Worm (Caenorhabditis elegans) whole organism, young adult: ENCODE data around the gene B0294.3.
A peak's percentile ranks its signal among the peaks of the same experiment; 100 is the strongest.

Experiments
- C06A6.2 ChIP-seq: fragments of 200-800 bp; sonication (Bioruptor generic); conservative IDR thresholded peaks from 2 replicates; pipeline ENCODE4 v1.3.6; 2022; ENCODE audit warnings: missing genetic modification characterization, missing compliant biosample characterization
- C17E4.6 ChIP-seq: fragments of 200-800 bp; sonication (Bioruptor generic); IDR thresholded peaks from 2 replicates; pipeline ENCODE4 v1.3.6; 2022; ENCODE audit warnings: missing genetic modification reagents, missing genetic modification characterization, missing compliant biosample characterization
- D2030.7 ChIP-seq: fragments of 200-800 bp; sonication (Bioruptor generic); IDR thresholded peaks from 2 replicates; pipeline ENCODE4 v1.3.6; 2022; ENCODE audit warnings: missing genetic modification reagents, missing genetic modification characterization, missing compliant biosample characterization
- F22D6.2 ChIP-seq: sonication (generic microtip); optimal IDR thresholded peaks from 2 replicates; lab custom pipeline; 2016; ENCODE audit warnings: mild to moderate bottlenecking, missing genetic modification characterization, missing compliant biosample characterization
- T07F8.4 ChIP-seq: sonication (generic microtip); optimal IDR thresholded peaks from 2 replicates; lab custom pipeline; 2016; ENCODE audit warnings: mild to moderate bottlenecking, missing genetic modification characterization, moderate library complexity, missing compliant biosample characterization
- T26A5.8 ChIP-seq: sonication (generic microtip); optimal IDR thresholded peaks from 2 replicates; lab custom pipeline; 2016; ENCODE audit warnings: missing genetic modification characterization, missing compliant biosample characterization
- Y53G8AR.9 ChIP-seq: fragments of 200-800 bp; sonication (Bioruptor generic); conservative IDR thresholded peaks from 2 replicates; pipeline ENCODE4 v1.3.6; 2022; ENCODE audit warnings: missing genetic modification reagents, missing genetic modification characterization, missing compliant biosample characterization
- Y56A3A.18 ChIP-seq: fragments of 200-800 bp; sonication (Bioruptor generic); IDR thresholded peaks from 2 replicates; pipeline ENCODE4 v1.3.6; 2022; ENCODE audit warnings: missing genetic modification reagents, missing genetic modification characterization, missing compliant biosample characterization
- Y67H2A.10 ChIP-seq: fragments of 200-800 bp; sonication (Bioruptor generic); conservative IDR thresholded peaks from 2 replicates; pipeline ENCODE4 v1.3.6; 2022; ENCODE audit warnings: missing genetic modification reagents, missing genetic modification characterization, missing compliant biosample characterization
- Y79H2A.3 ChIP-seq: fragments of 200-800 bp; sonication (Bioruptor generic); conservative IDR thresholded peaks from 2 replicates; pipeline ENCODE4 v1.3.6; 2022; ENCODE audit warnings: missing genetic modification reagents, missing genetic modification characterization, missing compliant biosample characterization
- aptf-3 ChIP-seq: fragments of 200-800 bp; sonication (Bioruptor generic); IDR thresholded peaks from 2 replicates; pipeline ENCODE4 v1.3.6; 2022; ENCODE audit warnings: missing genetic modification characterization, missing compliant biosample characterization
- atf-7 ChIP-seq: sonication (generic microtip); optimal IDR thresholded peaks from 2 replicates; lab custom pipeline; 2017; ENCODE audit warnings: mild to moderate bottlenecking, missing genetic modification characterization, missing compliant biosample characterization
- attf-6 ChIP-seq: fragments of 200-800 bp; sonication (Bioruptor generic); IDR thresholded peaks from 2 replicates; pipeline ENCODE4 v1.3.6; 2022; ENCODE audit warnings: missing genetic modification reagents, missing genetic modification characterization, missing compliant biosample characterization
- bed-2 ChIP-seq: fragments of 200-800 bp; sonication (Bioruptor generic); IDR thresholded peaks from 2 replicates; pipeline ENCODE4 v1.3.6; 2022; ENCODE audit warnings: missing genetic modification reagents, missing genetic modification characterization, missing compliant biosample characterization
- chd-7 ChIP-seq: sonication (generic microtip); optimal IDR thresholded peaks from 2 replicates; lab custom pipeline; 2016; ENCODE audit warnings: mild to moderate bottlenecking, missing genetic modification characterization, moderate library complexity, missing compliant biosample characterization
- die-1 ChIP-seq: sonication (generic microtip); optimal IDR thresholded peaks from 2 replicates; lab custom pipeline; 2016; ENCODE audit warnings: missing genotype, mild to moderate bottlenecking, missing genetic modification characterization, missing compliant biosample characterization
- dox-1 ChIP-seq: fragments of 200-800 bp; sonication (Bioruptor generic); IDR thresholded peaks from 2 replicates; pipeline ENCODE4 v1.3.6; 2022; ENCODE audit warnings: missing genetic modification reagents, missing genetic modification characterization, missing compliant biosample characterization
- dpl-1 ChIP-seq: fragments of 150-350 bp; optimal IDR thresholded peaks from 2 replicates; lab custom pipeline; 2014; ENCODE audit warnings: missing biosample characterization, missing genetic modification reagents, missing genetic modification characterization
- egl-18 ChIP-seq: fragments of 200-800 bp; sonication (Bioruptor generic); IDR thresholded peaks from 2 replicates; pipeline ENCODE4 v1.3.6; 2022; ENCODE audit warnings: missing genetic modification reagents, missing genetic modification characterization, missing compliant biosample characterization
- egl-44 ChIP-seq: fragments of 200-800 bp; sonication (Bioruptor generic); IDR thresholded peaks from 2 replicates; pipeline ENCODE4 v1.3.6; 2022; ENCODE audit warnings: missing genetic modification reagents, missing genetic modification characterization, missing compliant biosample characterization
- ekl-4 ChIP-seq: fragments of 200-800 bp; sonication (Bioruptor generic); IDR thresholded peaks from 2 replicates; pipeline ENCODE4 v1.3.6; 2022; ENCODE audit warnings: missing genetic modification reagents, missing genetic modification characterization, missing compliant biosample characterization
- gei-17 ChIP-seq: fragments of 200-800 bp; sonication (Bioruptor generic); optimal IDR thresholded peaks from 2 replicates; lab custom pipeline; 2018; ENCODE audit warnings: mild to moderate bottlenecking, missing genetic modification characterization, missing compliant biosample characterization
- him-1 ChIP-seq: sonication (generic microtip); optimal IDR thresholded peaks from 2 replicates; lab custom pipeline; 2016; ENCODE audit warnings: missing genotype, missing genetic modification reagents, missing genetic modification characterization, missing compliant biosample characterization
- hlh-12 ChIP-seq: sonication (generic microtip); optimal IDR thresholded peaks from 2 replicates; lab custom pipeline; 2016; ENCODE audit warnings: missing genetic modification characterization, missing compliant biosample characterization
- lag-1 ChIP-seq: fragments of 200-800 bp; sonication (Bioruptor generic); IDR thresholded peaks from 2 replicates; pipeline ENCODE4 v1.3.6; 2022; ENCODE audit warnings: missing genetic modification reagents, missing genetic modification characterization, missing compliant biosample characterization
- lin-54 ChIP-seq: fragments of 200-800 bp; sonication (Bioruptor generic); optimal IDR thresholded peaks from 2 replicates; lab custom pipeline; 2018; ENCODE audit warnings: mild to moderate bottlenecking, missing genetic modification characterization, missing compliant biosample characterization
- lir-1 ChIP-seq: fragments of 200-800 bp; sonication (Bioruptor generic); conservative IDR thresholded peaks from 2 replicates; pipeline ENCODE4 v1.3.6; 2022; ENCODE audit warnings: missing genetic modification reagents, missing genetic modification characterization, missing compliant biosample characterization
- madf-3 ChIP-seq: fragments of 200-800 bp; sonication (Bioruptor generic); IDR thresholded peaks from 2 replicates; pipeline ENCODE4 v1.3.6; 2022; ENCODE audit warnings: missing genetic modification reagents, missing genetic modification characterization, missing compliant biosample characterization
- madf-6 ChIP-seq: fragments of 200-800 bp; sonication (Bioruptor generic); IDR thresholded peaks from 2 replicates; pipeline ENCODE4 v1.3.6; 2022; ENCODE audit warnings: missing genetic modification reagents, missing genetic modification characterization, missing compliant biosample characterization
- madf-8 ChIP-seq: fragments of 200-800 bp; sonication (Bioruptor generic); conservative IDR thresholded peaks from 2 replicates; pipeline ENCODE4 v1.3.6; 2022; ENCODE audit warnings: missing genetic modification reagents, missing genetic modification characterization, missing compliant biosample characterization
- mes-4 ChIP-seq: sonication (generic microtip); optimal IDR thresholded peaks from 2 replicates; lab custom pipeline; 2016; ENCODE audit warnings: missing genotype, missing genetic modification characterization, missing compliant biosample characterization
- nfya-1 ChIP-seq: sonication (generic microtip); optimal IDR thresholded peaks from 2 replicates; lab custom pipeline; 2017; ENCODE audit warnings: antibody characterized with exemption, missing compliant biosample characterization, missing genetic modification characterization, borderline replicate concordance; ENCODE audit not compliant: insufficient read depth
- nfya-2 ChIP-seq: fragments of 200-800 bp; sonication (Bioruptor generic); IDR thresholded peaks from 2 replicates; pipeline ENCODE4 v1.3.6; 2022; ENCODE audit warnings: missing genetic modification reagents, missing genetic modification characterization, missing compliant biosample characterization
- nfyb-1 ChIP-seq: fragments of 200-800 bp; sonication (Bioruptor generic); IDR thresholded peaks from 2 replicates; pipeline ENCODE4 v1.3.6; 2022; ENCODE audit warnings: missing genetic modification reagents, missing genetic modification characterization, missing compliant biosample characterization
- nhr-120 ChIP-seq: fragments of 200-800 bp; sonication (Bioruptor generic); IDR thresholded peaks from 2 replicates; pipeline ENCODE4 v1.3.6; 2022; ENCODE audit warnings: missing genetic modification characterization, missing compliant biosample characterization
- nhr-179 ChIP-seq: sonication (generic microtip); optimal IDR thresholded peaks from 2 replicates; lab custom pipeline; 2016; ENCODE audit warnings: mild to moderate bottlenecking, missing genetic modification characterization, missing compliant biosample characterization
- nhr-90 ChIP-seq: sonication (generic microtip); optimal IDR thresholded peaks from 2 replicates; lab custom pipeline; 2016; ENCODE audit warnings: missing genotype, mild to moderate bottlenecking, missing genetic modification characterization, missing compliant biosample characterization
- rcor-1 ChIP-seq: fragments of 200-800 bp; sonication (Bioruptor generic); IDR thresholded peaks from 2 replicates; pipeline ENCODE4 v1.3.6; 2022; ENCODE audit warnings: missing genetic modification reagents, missing genetic modification characterization, missing compliant biosample characterization
- repo-1 ChIP-seq: sonication (generic microtip); optimal IDR thresholded peaks from 2 replicates; lab custom pipeline; 2017; ENCODE audit warnings: mild to moderate bottlenecking, missing genetic modification characterization, missing compliant biosample characterization
- rpc-1 ChIP-seq, 2 experiments: fragments of 150-350 bp in 1 of 2; sonication (generic microtip) in 1 of 2; optimal IDR thresholded peaks; 2 replicates each; lab custom pipeline; 2014 to 2018; ENCODE audit warnings: missing biosample characterization in 1 of 2, missing genetic modification characterization in 1 of 2, missing genetic modification reagents in 1 of 2, missing genotype in 1 of 2
- snpc-3.4 ChIP-seq: sonication (generic microtip); optimal IDR thresholded peaks from 2 replicates; lab custom pipeline; 2017; ENCODE audit warnings: missing genetic modification characterization, mild to moderate bottlenecking, missing compliant biosample characterization, antibody characterized with exemption, moderate library complexity, missing genotype, missing genetic modification reagents
- tbx-9 ChIP-seq: sonication (generic microtip); optimal IDR thresholded peaks from 2 replicates; lab custom pipeline; 2016; ENCODE audit warnings: borderline replicate concordance, missing genetic modification characterization, inconsistent platforms, missing compliant biosample characterization
- unc-130 ChIP-seq: sonication (generic microtip); optimal IDR thresholded peaks from 2 replicates; lab custom pipeline; 2016; ENCODE audit warnings: missing genetic modification reagents, missing genetic modification characterization, missing compliant biosample characterization
- unc-62 ChIP-seq: fragments of 150-350 bp; optimal IDR thresholded peaks from 2 replicates; lab custom pipeline; 2014; ENCODE audit warnings: missing biosample characterization, missing genetic modification reagents, missing genetic modification characterization
- xnd-1 ChIP-seq: sonication (generic microtip); optimal IDR thresholded peaks from 2 replicates; lab custom pipeline; 2016; ENCODE audit warnings: missing genotype, missing genetic modification reagents, missing genetic modification characterization, missing compliant biosample characterization
- ztf-22 ChIP-seq: fragments of 200-800 bp; sonication (Bioruptor generic); optimal IDR thresholded peaks from 2 replicates; lab custom pipeline; 2018; ENCODE audit warnings: mild to moderate bottlenecking, missing genetic modification characterization, moderate library complexity, missing compliant biosample characterization

The B0294.3 gene

DNA sequence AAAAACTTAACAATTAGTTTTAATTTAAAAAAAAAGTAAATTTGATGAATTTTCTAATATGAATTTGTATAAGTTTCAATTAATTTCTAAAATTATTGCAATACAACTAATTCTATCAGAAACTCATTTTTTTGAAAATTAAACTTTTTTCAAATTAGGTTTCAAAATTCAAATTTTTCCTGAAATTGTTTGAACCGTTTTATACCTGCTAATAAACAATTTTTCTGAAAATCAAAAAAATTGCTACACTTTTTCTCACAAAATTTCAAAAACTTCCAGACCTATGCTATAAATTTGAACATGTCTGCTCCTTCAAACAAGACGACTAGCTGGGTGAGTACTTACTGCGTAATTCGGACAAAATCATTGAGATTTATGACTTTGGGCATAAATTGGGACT lies 31.6 kb upstream of the B0294.3 start, which contains the start of gene T26C11.8:
Gene T26C11.8, plus strand, starts transcription at position 301 of the 400 bp plus-strand sequence.
- TF ChIP-seq madf-3 (GFP tag; lab: Robert Waterston, UW) (no peak), lir-1 (GFP tag; lab: Robert Waterston, UW) (no peak), ekl-4 (GFP tag; lab: Robert Waterston, UW) (no peak), T26A5.8 (tag; lab: Kevin White, UChicago) (no peak), rcor-1 (GFP tag; lab: Robert Waterston, UW) (no peak), atf-7 (no peak), T07F8.4 (tag; lab: Kevin White, UChicago) (no peak), nhr-120 (no peak), aptf-3 (no peak), him-1 (no peak), gei-17 (GFP tag; lab: Kevin White, UChicago) (no peak), unc-130 (no peak), nhr-179 (tag; lab: Kevin White, UChicago) (no peak), nfya-1 (tag; lab: Kevin White, UChicago) (no peak), egl-18 (no peak), attf-6 (no peak)

DNA sequence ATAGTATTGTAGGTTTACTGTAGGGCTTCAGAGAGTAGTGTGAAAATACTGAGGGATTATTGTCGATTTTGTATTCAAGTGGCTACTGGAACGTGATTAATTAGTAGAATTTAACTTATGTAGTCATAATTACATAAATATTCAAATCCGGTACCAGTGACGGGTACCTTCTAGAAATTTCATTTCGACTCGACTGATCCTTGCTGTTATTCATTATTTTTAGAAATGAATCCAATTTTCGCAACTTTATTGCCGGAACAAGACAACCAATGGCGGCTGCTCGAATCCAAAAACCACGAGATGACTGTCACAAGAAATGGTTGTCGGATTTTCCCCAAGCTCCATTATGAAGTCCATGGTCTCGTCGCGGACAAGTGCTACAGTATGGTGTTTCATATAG lies 27.0 kb upstream of the B0294.3 start, which contains the start of gene tbx-41:
Gene tbx-41, plus strand, starts transcription at position 301 of the 400 bp plus-strand sequence.
- TF ChIP-seq Y56A3A.18 = no peak
- TF ChIP-seq F22D6.2 (tag; lab: Kevin White, UChicago) = no peak
- TF ChIP-seq lin-54 (GFP tag; lab: Kevin White, UChicago) = no peak
- TF ChIP-seq tbx-9 (tag; lab: Kevin White, UChicago) = no peak
- TF ChIP-seq egl-44 (GFP tag; lab: Robert Waterston, UW) = no peak
- TF ChIP-seq mes-4 (tag; lab: Kevin White, UChicago) = no peak
- TF ChIP-seq dpl-1 (GFP tag; lab: Kevin White, UChicago) = no peak
- TF ChIP-seq Y79H2A.3 (GFP tag; lab: Robert Waterston, UW) = no peak
- no peak for TF ChIP-seq nfya-2
- no peak for TF ChIP-seq hlh-12 (tag; lab: Kevin White, UChicago)
- no peak for TF ChIP-seq nhr-90
- TF ChIP-seq unc-62 (GFP tag; lab: Kevin White, UChicago) = no peak
- no peak for TF ChIP-seq snpc-3.4 (tag; lab: Kevin White, UChicago)
- TF ChIP-seq madf-8 (GFP tag; lab: Robert Waterston, UW) = no peak
- TF ChIP-seq D2030.7 = no peak

DNA sequence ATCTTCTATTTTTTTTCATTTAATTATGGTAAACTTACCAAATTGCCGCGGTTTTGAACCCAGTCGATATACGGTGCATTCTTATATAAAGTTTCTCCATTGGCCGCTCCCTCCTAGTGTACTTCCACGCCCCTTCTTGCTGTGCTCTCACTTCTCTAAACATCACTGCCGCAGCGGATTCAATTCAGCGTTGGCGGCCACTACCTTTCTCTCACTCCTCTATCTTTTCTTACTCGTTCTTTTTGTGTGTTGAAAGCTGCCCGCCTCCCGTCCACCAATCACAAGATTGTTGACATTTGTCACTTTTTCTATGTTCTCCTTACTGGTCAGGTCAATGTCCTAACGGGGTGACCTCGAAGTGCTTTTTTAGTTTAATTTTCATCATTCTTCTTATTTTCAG lies 21.0 kb upstream of the B0294.3 start:
- TF ChIP-seq nfyb-1 (peak; percentile 21; the same call in 1 of the 2 replicates), die-1 (tag; lab: Kevin White, UChicago) (no peak)

DNA sequence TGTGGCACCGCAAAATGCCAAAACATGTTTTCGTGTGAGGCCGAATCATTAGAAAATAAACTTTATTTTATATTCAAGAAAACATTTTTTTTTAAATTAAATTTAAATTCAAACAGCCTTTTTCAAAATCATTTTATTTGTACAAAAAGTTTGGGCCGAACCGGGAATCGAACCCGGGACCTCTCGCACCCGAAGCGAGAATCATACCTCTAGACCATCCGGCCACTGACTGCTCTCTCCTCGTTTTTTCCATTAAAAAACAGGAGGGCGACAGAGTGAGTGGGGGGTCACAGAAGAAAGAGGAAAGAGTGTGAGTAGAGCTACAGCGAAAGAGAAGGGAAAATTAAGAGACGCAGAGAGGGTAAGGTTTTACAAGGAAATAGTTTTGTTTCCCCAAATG lies 11.3 kb upstream of the B0294.3 start:
- TF ChIP-seq Y67H2A.10 (0 out of 2 replicates have a peak, but pooled peaks have one; percentile 41), bed-2 (GFP tag; lab: Robert Waterston, UW) (no peak), C06A6.2 (peak; percentile 43), lin-54 (GFP tag; lab: Kevin White, UChicago) (peak; percentile 47), lag-1 (GFP tag; lab: Robert Waterston, UW) (0 out of 2 replicates have a peak, but pooled peaks have one; percentile 51), Y79H2A.3 (GFP tag; lab: Robert Waterston, UW) (no peak), chd-7 (tag; lab: Kevin White, UChicago) (peak; percentile 50), lir-1 (GFP tag; lab: Robert Waterston, UW) (0 out of 2 replicates have a peak, but pooled peaks have one; percentile 61), T26A5.8 (tag; lab: Kevin White, UChicago) (no peak), ztf-22 (GFP tag; lab: Kevin White, UChicago) (no peak), C17E4.6 (GFP tag; lab: Robert Waterston, UW) (no peak), repo-1 (no peak), rpc-1 (optimal IDR thresholded peaks at IDR 0.05; lab: Kevin White, UChicago) (peak; percentile 78), rpc-1 (tag; optimal IDR thresholded peaks at IDR 0.05; lab: Kevin White, UChicago) (peak; percentile 91), Y53G8AR.9 (GFP tag; lab: Robert Waterston, UW) (no peak), dox-1 (no peak), xnd-1 (tag; lab: Kevin White, UChicago) (no peak), dpl-1 (GFP tag; lab: Kevin White, UChicago) (no peak), madf-6 (GFP tag; lab: Robert Waterston, UW) (no peak)
